Fruit fly (Drosophila melanogaster): Measurements from ENCODE around the gene CG14102.

CG14102 gene

DNA sequence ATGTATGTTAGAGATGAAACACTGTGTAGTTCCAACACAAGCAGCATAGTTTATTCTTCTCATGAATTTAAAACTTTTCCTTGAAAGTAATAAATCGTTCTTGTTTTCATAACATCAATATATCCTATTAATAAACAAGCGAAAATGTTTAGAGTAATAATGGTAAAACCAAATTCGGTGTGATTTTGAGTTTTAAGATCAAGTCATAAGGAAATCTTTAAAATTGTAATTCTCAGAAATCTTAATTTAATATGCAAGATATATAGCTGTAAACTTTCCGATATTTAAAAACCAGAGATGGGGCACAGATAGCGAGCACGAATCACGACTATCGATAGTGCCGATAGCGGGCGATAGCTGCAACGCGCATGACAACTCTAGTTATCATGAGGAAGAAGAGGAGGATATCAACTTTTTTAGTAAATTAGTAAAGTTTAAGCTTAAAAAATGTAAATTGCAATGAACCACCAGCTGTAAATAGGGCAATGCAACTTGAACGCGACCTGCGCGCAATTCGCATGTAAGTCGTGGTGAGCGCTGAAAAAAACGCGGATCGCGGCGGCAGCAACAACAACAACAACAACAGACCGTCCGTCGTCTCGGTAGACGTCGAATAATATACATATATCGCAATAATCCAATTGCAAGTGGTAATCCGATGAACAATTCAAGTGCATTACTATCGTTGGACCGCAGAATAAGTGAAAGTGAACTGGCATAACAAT lies 16.9 kb upstream of the CG14102 start, which contains the start of the genes Fibp and Deaf1 (continued):
- TF ChIP-seq CG34406 (GFP tag; optimal IDR thresholded peaks at IDR 0.05): peak; percentile 65
- TF ChIP-seq ss (GFP tag; optimal IDR thresholded peaks at IDR 0.05): peak in 1 of 2 experiments; percentile 9
- peak; percentile 91 for TF ChIP-seq CG31627 (GFP tag; optimal IDR thresholded peaks at IDR 0.05)
- no peak; the same call in 2 of the 3 replicates for TF ChIP-seq CG8119 (GFP tag; IDR thresholded peaks at IDR 0.05)
- TF ChIP-seq Met (GFP tag; optimal IDR thresholded peaks at IDR 0.05): peak; percentile 77
- peak; percentile 77 for TF ChIP-seq topi (GFP tag; optimal IDR thresholded peaks at IDR 0.05)
- peak; percentile 61 for TF ChIP-seq CG4318 (GFP tag; optimal IDR thresholded peaks at IDR 0.05)
- peak; percentile 79 for TF ChIP-seq Sox14 (GFP tag; optimal IDR thresholded peaks at IDR 0.05)
- no peak for TF ChIP-seq vri (GFP tag; optimal IDR thresholded peaks at IDR 0.05)
- TF ChIP-seq Eip93F (GFP tag; optimal IDR thresholded peaks at IDR 0.05): no peak
- TF ChIP-seq CG6163 (GFP tag; IDR thresholded peaks at IDR 0.05): peak; percentile 40; the same call in 1 of the 3 replicates
- TF ChIP-seq Ets21C (GFP tag; optimal IDR thresholded peaks at IDR 0.05): peak; percentile 84
- peak; percentile 81 for TF ChIP-seq pdm3 (GFP tag; optimal IDR thresholded peaks at IDR 0.05)
- TF ChIP-seq Gug (GFP tag; IDR thresholded peaks at IDR 0.05): peak; percentile 14
- TF ChIP-seq CG6276 (GFP tag; optimal IDR thresholded peaks at IDR 0.05): no peak
- peak; percentile 47 for TF ChIP-seq Lpt (GFP tag; optimal IDR thresholded peaks at IDR 0.05)
- no peak for TF ChIP-seq spab (GFP tag; optimal IDR thresholded peaks at IDR 0.05)
- no peak for TF ChIP-seq CG32006 (GFP tag; optimal IDR thresholded peaks at IDR 0.05)
- no peak for TF ChIP-seq svp (GFP tag)
- no peak for TF ChIP-seq fd85E (GFP tag; optimal IDR thresholded peaks at IDR 0.05)

DNA sequence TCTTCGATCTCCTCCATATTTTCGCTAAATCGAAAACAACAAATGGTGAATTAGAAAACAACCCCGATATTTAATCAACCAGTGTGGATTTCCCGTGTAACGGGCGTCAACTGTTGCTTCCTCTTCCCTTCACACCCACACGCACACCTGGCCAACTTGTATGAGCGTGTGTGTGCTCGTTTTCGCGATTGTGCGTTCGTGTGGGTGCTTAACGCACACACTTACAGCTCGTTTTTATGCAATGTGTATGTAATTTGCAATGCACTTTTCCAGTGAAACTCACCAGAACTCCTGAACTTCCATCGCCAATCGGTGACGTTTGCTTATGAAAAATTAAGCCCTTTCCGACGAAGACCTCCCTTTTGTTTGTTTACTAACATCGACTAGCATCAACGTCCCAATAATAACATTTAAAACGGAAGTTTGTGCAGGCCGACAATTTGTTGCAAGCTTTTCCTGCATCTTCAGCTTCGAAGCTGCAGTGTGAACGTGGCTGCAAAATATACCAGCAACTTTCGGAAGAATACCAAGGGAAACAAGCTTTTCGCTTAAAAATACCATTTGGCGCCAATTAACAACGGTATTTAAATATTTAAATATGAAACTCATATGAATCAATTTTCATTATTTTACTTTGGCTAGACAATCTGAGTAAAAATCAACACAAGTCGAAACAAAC lies 14.5 kb upstream of the CG14102 start, which contains the start of gene cyc:
cyc (minus strand) TSS at position 467 of the 679 bp plus-strand sequence.
- TF ChIP-seq CG10669 (GFP tag; optimal IDR thresholded peaks at IDR 0.05) (no peak), CG4318 (GFP tag; optimal IDR thresholded peaks at IDR 0.05) (no peak), CG16779 (tag; optimal IDR thresholded peaks at IDR 0.05) (no peak), Hr38 (GFP tag; optimal IDR thresholded peaks at IDR 0.05) (no peak), achi (GFP tag; optimal IDR thresholded peaks at IDR 0.05) (no peak), dac (GFP tag; optimal IDR thresholded peaks at IDR 0.05) (peak; percentile 33), CG11762 (GFP tag; optimal IDR thresholded peaks at IDR 0.05; ENCODE audit: insufficient read depth) (no peak), Gug (GFP tag; IDR thresholded peaks at IDR 0.05) (no peak), Sox15 (GFP tag; optimal IDR thresholded peaks at IDR 0.05) (no peak), CG15336 (GFP tag; IDR thresholded peaks at IDR 0.05) (peak; percentile 54; the same call in 1 of the 2 replicates), Met (GFP tag; optimal IDR thresholded peaks at IDR 0.05) (no peak), esn (GFP tag; optimal IDR thresholded peaks at IDR 0.05) (peak; percentile 38), CG31627 (GFP tag; optimal IDR thresholded peaks at IDR 0.05) (peak; percentile 10), Smox (GFP tag; optimal IDR thresholded peaks at IDR 0.05) (no peak), Lpt (GFP tag; optimal IDR thresholded peaks at IDR 0.05) (peak; percentile 44), Eip93F (GFP tag; optimal IDR thresholded peaks at IDR 0.05) (no peak), Blimp-1 (GFP tag; optimal IDR thresholded peaks at IDR 0.05) (peak; percentile 5), acj6 (GFP tag; optimal IDR thresholded peaks at IDR 0.05) (no peak), fkh (GFP tag; optimal IDR thresholded peaks at IDR 0.05) (no peak), dsx (GFP tag; optimal IDR thresholded peaks at IDR 0.05; ENCODE audit: poor library complexity, severe bottlenecking) (peak; percentile 85), eg (GFP tag; IDR thresholded peaks at IDR 0.05) (peak; percentile 32; the same call in 1 of the 3 replicates), CG8119 (GFP tag; IDR thresholded peaks at IDR 0.05) (peak; percentile 47; the same call in 2 of the 3 replicates), CG6854 (GFP tag; optimal IDR thresholded peaks at IDR 0.05) (peak; percentile 74), CG6163 (GFP tag; IDR thresholded peaks at IDR 0.05) (peak; percentile 56; the same call in 2 of the 3 replicates), lz (GFP tag; optimal IDR thresholded peaks at IDR 0.05) (peak; percentile 28), cyc (GFP tag; optimal IDR thresholded peaks at IDR 0.05) (no peak)

All from whole organism, prepupa.